Fruit fly (Drosophila melanogaster) whole organism, embryonic: ENCODE measurements around the gene Irk1.

ENCODE experiments used
- ATbp ChIP-seq: fragments of 200-800 bp; sonication (Bioruptor generic); optimal IDR thresholded peaks from 2 replicates; lab custom pipeline; 2017; ENCODE audit warnings: missing biosample characterization, mild to moderate bottlenecking, missing genetic modification characterization, missing genetic modification reagents
- Ada2b ChIP-seq: fragments of 200-800 bp; sonication (Bioruptor generic); IDR thresholded peaks from 2 replicates; pipeline ENCODE4 v1.3.6; 2022; ENCODE audit warnings: missing biosample characterization, missing genetic modification characterization
- Aef1 ChIP-seq: fragments of 200-800 bp; sonication (Bioruptor generic); IDR thresholded peaks from 3 replicates; pipeline ENCODE4 v1.3.6; 2022; ENCODE audit warnings: missing biosample characterization, missing genetic modification characterization
- Blimp-1 ChIP-seq: fragments of 200-800 bp; sonication (Bioruptor generic); optimal IDR thresholded peaks from 3 replicates; lab custom pipeline; 2018; ENCODE audit warnings: missing biosample characterization, missing genetic modification characterization, mild to moderate bottlenecking, moderate library complexity, missing genetic modification reagents
- CG11085 ChIP-seq: fragments of 200-800 bp; sonication (Bioruptor generic); IDR thresholded peaks from 2 replicates; pipeline ENCODE4 v1.3.6; 2022; ENCODE audit warnings: missing biosample characterization, missing genetic modification characterization
- CG11456 ChIP-seq: fragments of 200-800 bp; sonication (Bioruptor generic); IDR thresholded peaks from 3 replicates; pipeline ENCODE4 v1.3.6; 2022; ENCODE audit warnings: missing biosample characterization, missing genetic modification characterization
- CG11504 ChIP-seq: fragments of 200-800 bp; sonication (Bioruptor generic); optimal IDR thresholded peaks from 3 replicates; lab custom pipeline; 2019; ENCODE audit warnings: missing biosample characterization, mild to moderate bottlenecking, missing genetic modification characterization, moderate library complexity
- CG12942 ChIP-seq: fragments of 200-800 bp; sonication (Bioruptor generic); optimal IDR thresholded peaks from 3 replicates; lab custom pipeline; 2016; ENCODE audit warnings: missing biosample characterization, missing genetic modification characterization
- CG14667 ChIP-seq: fragments of 200-800 bp; sonication (Bioruptor generic); IDR thresholded peaks from 2 replicates; pipeline ENCODE4 v1.3.6; 2022; ENCODE audit warnings: missing biosample characterization, missing genetic modification characterization
- CG17912 ChIP-seq: fragments of 200-800 bp; sonication (Bioruptor generic); optimal IDR thresholded peaks from 2 replicates; lab custom pipeline; 2018; ENCODE audit warnings: missing biosample characterization, mild to moderate bottlenecking, missing genetic modification characterization
- CG18764 ChIP-seq: fragments of 200-800 bp; sonication (Bioruptor generic); optimal IDR thresholded peaks from 3 replicates; lab custom pipeline; 2016; ENCODE audit warnings: missing biosample characterization, missing genetic modification characterization
- CG2129 ChIP-seq: fragments of 200-800 bp; sonication (Bioruptor generic); IDR thresholded peaks from 2 replicates; pipeline ENCODE4 v1.3.6; 2022; ENCODE audit warnings: missing biosample characterization, missing genetic modification characterization; ENCODE audit not compliant: partially characterized antibody
- CG4404 ChIP-seq: fragments of 200-800 bp; sonication (Bioruptor generic); IDR thresholded peaks from 2 replicates; pipeline ENCODE4 v1.3.6; 2022; ENCODE audit warnings: missing biosample characterization, missing genetic modification characterization
- CG5953 ChIP-seq: fragments of 200-800 bp; sonication (Bioruptor generic); IDR thresholded peaks from 2 replicates; pipeline ENCODE4 v1.3.6; 2022; ENCODE audit warnings: missing biosample characterization, missing genetic modification characterization
- CG7271 ChIP-seq: fragments of 200-800 bp; sonication (Bioruptor generic); optimal IDR thresholded peaks from 2 replicates; lab custom pipeline; 2018; ENCODE audit warnings: missing biosample characterization, mild to moderate bottlenecking, missing genetic modification characterization, moderate library complexity
- CG9437 ChIP-seq: fragments of 200-800 bp; sonication (Bioruptor generic); optimal IDR thresholded peaks from 2 replicates; lab custom pipeline; 2018; ENCODE audit warnings: missing biosample characterization, mild to moderate bottlenecking, missing genetic modification characterization
- Dad ChIP-seq: fragments of 200-800 bp; sonication (Bioruptor generic); optimal IDR thresholded peaks from 3 replicates; lab custom pipeline; 2016; ENCODE audit warnings: missing biosample characterization, missing genetic modification characterization
- Doc2 ChIP-seq: fragments of 200-800 bp; sonication (Bioruptor generic); IDR thresholded peaks from 2 replicates; pipeline ENCODE4 v1.3.6; 2022; ENCODE audit warnings: missing biosample characterization, missing genetic modification characterization
- Lim3 ChIP-seq: fragments of 200-800 bp; sonication (Bioruptor generic); IDR thresholded peaks from 2 replicates; pipeline ENCODE4 v1.3.6; 2022; ENCODE audit warnings: missing biosample characterization, missing genetic modification characterization
- Oaz ChIP-seq: fragments of 200-800 bp; sonication (Bioruptor generic); IDR thresholded peaks from 2 replicates; pipeline ENCODE4 v1.3.6; 2022; ENCODE audit warnings: missing biosample characterization, missing genetic modification characterization
- Optix ChIP-seq: fragments of 200-800 bp; sonication (Bioruptor generic); IDR thresholded peaks from 3 replicates; pipeline ENCODE4 v1.3.6; 2022; ENCODE audit warnings: missing biosample characterization, missing genetic modification characterization
- Pdp1 ChIP-seq, 2 experiments: fragments of 200-800 bp; sonication (Bioruptor generic); optimal IDR thresholded peaks; 3 replicates each; lab custom pipeline; 2016; ENCODE audit warnings: missing biosample characterization in 2 of 2, missing genetic modification characterization in 2 of 2, mild to moderate bottlenecking in 1 of 2, moderate library complexity in 1 of 2
- Sox100B ChIP-seq: fragments of 200-800 bp; sonication (Bioruptor generic); optimal IDR thresholded peaks from 3 replicates; lab custom pipeline; 2018; ENCODE audit warnings: missing biosample characterization, mild to moderate bottlenecking, missing genetic modification characterization
- Stat92E ChIP-seq, 3 experiments: fragments of >200 bp in 2 of 3; fragments of 200-800 bp in 1 of 3; sonication (Bioruptor generic) in 1 of 3; optimal IDR thresholded peaks; 2 replicates each; lab custom pipeline; 2017 to 2019; ENCODE audit warnings: missing biosample characterization in 3 of 3, missing genetic modification characterization in 3 of 3, mild to moderate bottlenecking in 1 of 3, moderate library complexity in 1 of 3
- Trl ChIP-seq, 3 experiments: fragments of >200 bp in 2 of 3; fragments of 200-800 bp in 1 of 3; sonication (Bioruptor generic) in 1 of 3; optimal IDR thresholded peaks; 2 replicates in 1 of 3; 3 replicates in 2 of 3; lab custom pipeline; 2016 to 2017; ENCODE audit warnings: missing biosample characterization in 1 of 3, missing genetic modification characterization in 1 of 3
- ac ChIP-seq: fragments of 200-800 bp; sonication (Bioruptor generic); optimal IDR thresholded peaks from 3 replicates; lab custom pipeline; 2017; ENCODE audit warnings: missing biosample characterization, mild to moderate bottlenecking, missing genetic modification characterization
- ato ChIP-seq: fragments of 200-800 bp; sonication (Bioruptor generic); IDR thresholded peaks from 2 replicates; pipeline ENCODE4 v1.3.6; 2022; ENCODE audit warnings: missing biosample characterization, missing genetic modification characterization; ENCODE audit not compliant: partially characterized antibody
- az2 ChIP-seq: fragments of 200-800 bp; sonication (Bioruptor generic); optimal IDR thresholded peaks from 3 replicates; lab custom pipeline; 2016; ENCODE audit warnings: missing biosample characterization, missing genetic modification characterization
- bowl ChIP-seq: fragments of 200-800 bp; sonication (Bioruptor generic); IDR thresholded peaks from 2 replicates; pipeline ENCODE4 v1.3.6; 2022; ENCODE audit warnings: missing biosample characterization, missing genetic modification characterization
- crol ChIP-seq: fragments of 200-800 bp; sonication (Bioruptor generic); IDR thresholded peaks from 2 replicates; pipeline ENCODE4 v1.3.6; 2022; ENCODE audit warnings: missing biosample characterization, missing genetic modification characterization
- dmrt11E ChIP-seq: fragments of 200-800 bp; sonication (Bioruptor generic); optimal IDR thresholded peaks from 3 replicates; lab custom pipeline; 2018; ENCODE audit warnings: missing biosample characterization, mild to moderate bottlenecking, missing genetic modification characterization, moderate library complexity
- dysf ChIP-seq: fragments of 200-800 bp; sonication (Bioruptor generic); IDR thresholded peaks from 3 replicates; pipeline ENCODE4 v1.3.6; 2022; ENCODE audit warnings: missing biosample characterization, missing genetic modification characterization
- emc ChIP-seq: fragments of 200-800 bp; sonication (Bioruptor generic); optimal IDR thresholded peaks from 2 replicates; lab custom pipeline; 2016; ENCODE audit warnings: missing biosample characterization, missing genetic modification characterization
- ewg ChIP-seq: fragments of 200-800 bp; sonication (Bioruptor generic); optimal IDR thresholded peaks from 3 replicates; lab custom pipeline; 2017; ENCODE audit warnings: mild to moderate bottlenecking, missing biosample characterization, missing genetic modification reagents, missing genetic modification characterization
- exex ChIP-seq: fragments of 200-800 bp; sonication (Bioruptor generic); optimal IDR thresholded peaks from 4 replicates; lab custom pipeline; 2018; ENCODE audit warnings: missing biosample characterization, mild to moderate bottlenecking, missing genetic modification characterization, moderate library complexity
- fd3F ChIP-seq: fragments of 200-800 bp; sonication (Bioruptor generic); optimal IDR thresholded peaks from 2 replicates; lab custom pipeline; 2018; ENCODE audit warnings: missing biosample characterization, mild to moderate bottlenecking, missing genetic modification characterization, moderate library complexity
- lov ChIP-seq, 2 experiments: fragments of 200-800 bp in 1 of 2; fragments of >200 bp in 1 of 2; sonication (Bioruptor generic) in 1 of 2; IDR thresholded peaks in 1 of 2; optimal IDR thresholded peaks in 1 of 2; 2 replicates in 1 of 2; 3 replicates in 1 of 2; pipeline versions ENCODE4 v1.3.6 to Lab custom; 2017 to 2022; ENCODE audit warnings: missing biosample characterization in 1 of 2, missing genetic modification characterization in 1 of 2
- odd ChIP-seq: fragments of 200-800 bp; sonication (Bioruptor generic); optimal IDR thresholded peaks from 2 replicates; lab custom pipeline; 2017; ENCODE audit warnings: missing biosample characterization, mild to moderate bottlenecking, missing genetic modification characterization
- peb ChIP-seq: fragments of 200-800 bp; sonication (Bioruptor generic); IDR thresholded peaks from 2 replicates; pipeline ENCODE4 v1.3.6; 2022; ENCODE audit warnings: missing biosample characterization, missing genetic modification characterization
- psq ChIP-seq: fragments of 200-800 bp; sonication (Bioruptor generic); optimal IDR thresholded peaks from 2 replicates; lab custom pipeline; 2017; ENCODE audit warnings: missing biosample characterization, missing genetic modification characterization
- shn ChIP-seq: fragments of 200-800 bp; sonication (Bioruptor generic); optimal IDR thresholded peaks from 3 replicates; lab custom pipeline; 2016; ENCODE audit warnings: missing biosample characterization, missing genetic modification characterization
- sug ChIP-seq: fragments of 200-800 bp; optimal IDR thresholded peaks from 2 replicates; lab custom pipeline; 2019; ENCODE audit warnings: missing biosample characterization, mild to moderate bottlenecking, missing genetic modification characterization, moderate library complexity
- tgo ChIP-seq: fragments of 200-800 bp; sonication (Bioruptor generic); IDR thresholded peaks from 3 replicates; pipeline ENCODE4 v1.3.6; 2022; ENCODE audit warnings: missing biosample characterization, missing genetic modification characterization
- tup ChIP-seq: fragments of 200-800 bp; sonication (Bioruptor generic); optimal IDR thresholded peaks from 2 replicates; lab custom pipeline; 2016; ENCODE audit warnings: missing biosample characterization, mild to moderate bottlenecking, missing genetic modification characterization, moderate library complexity
- unc-4 ChIP-seq: fragments of 200-800 bp; sonication (Bioruptor generic); IDR thresholded peaks from 2 replicates; pipeline ENCODE4 v1.3.6; 2022; ENCODE audit warnings: missing biosample characterization, missing genetic modification characterization; ENCODE audit not compliant: partially characterized antibody
- usp ChIP-seq: fragments of >200 bp; optimal IDR thresholded peaks from 2 replicates; lab custom pipeline; 2017; ENCODE audit warnings: missing biosample characterization, missing genetic modification characterization

Irk1 gene

dm6 chr3R:23189958-23190900, 22.1 kb downstream of the Irk1 start (continued):
- TF ChIP-seq dmrt11E (tag; lab: Kevin White, UChicago) (peak; percentile 30), Dad (peak; percentile 49), Oaz (GFP tag; lab: Robert Waterston, UW) (peak; percentile 65), fd3F (GFP tag; lab: Kevin White, UChicago) (peak; percentile 77), Doc2 (GFP tag; lab: Robert Waterston, UW) (no peak), CG12942 (peak; percentile 13), sug (tag; lab: Kevin White, UChicago) (peak; percentile 83), Aef1 (peak; percentile 76), usp (no peak), ac (GFP tag; lab: Kevin White, UChicago) (no peak), Sox100B (GFP tag; lab: Kevin White, UChicago) (peak; percentile 64), CG11504 (peak; percentile 84), Optix (GFP tag; lab: Robert Waterston, UW) (0 out of 3 replicates have a peak, but pooled peaks have one; percentile 30), CG7271 (tag; lab: Kevin White, UChicago) (no peak), Stat92E (GFP tag; optimal IDR thresholded peaks at IDR 0.05; lab: Kevin White, UChicago) (no peak), dysf (peak; percentile 81), ewg (GFP tag; lab: Kevin White, UChicago) (peak; percentile 59), az2 (GFP tag; lab: Kevin White, UChicago) (peak; percentile 74), exex (tag; lab: Kevin White, UChicago) (peak; percentile 43), tgo (peak; percentile 73), CG18764 (peak; percentile 30), ATbp (GFP tag; lab: Kevin White, UChicago) (peak; percentile 57), Trl (optimal IDR thresholded peaks at IDR 0.05; lab: Kevin White, UChicago) (peak; percentile 53 to 93), Trl (GFP tag; optimal IDR thresholded peaks at IDR 0.05; lab: Kevin White, UChicago) (peak; percentile 50), emc (peak; percentile 49), CG9437 (GFP tag; lab: Kevin White, UChicago) (peak; percentile 91), peb (GFP tag; lab: Robert Waterston, UW) (0 out of 2 replicates have a peak, but pooled peaks have one; percentile 59), CG14667 (GFP tag; lab: Robert Waterston, UW) (peak; percentile 60), unc-4 (no peak), Lim3 (GFP tag; lab: Robert Waterston, UW) (no peak), psq (GFP tag; lab: Kevin White, UChicago) (no peak), ato (GFP tag; lab: Robert Waterston, UW) (no peak), bowl (GFP tag; lab: Robert Waterston, UW) (peak; percentile 50; the same call in 1 of the 2 replicates), tup (GFP tag; lab: Kevin White, UChicago) (peak; percentile 21), CG2129 (GFP tag; lab: Robert Waterston, UW) (no peak), CG5953 (GFP tag; lab: Robert Waterston, UW) (peak; percentile 43; the same call in 1 of the 2 replicates), Ada2b (peak; percentile 70), crol (GFP tag; lab: Robert Waterston, UW) (peak; percentile 63), Pdp1 (GFP tag; optimal IDR thresholded peaks at IDR 0.05; lab: Kevin White, UChicago) (peak; percentile 60 to 78), lov (optimal IDR thresholded peaks at IDR 0.05; lab: Kevin White, UChicago) (no peak), lov (GFP tag; IDR thresholded peaks at IDR 0.05; lab: Robert Waterston, UW) (peak; percentile 71; the same call in 1 of the 3 replicates), CG11456 (GFP tag; lab: Robert Waterston, UW) (peak; percentile 84), CG11085 (GFP tag; lab: Robert Waterston, UW) (peak; percentile 52; the same call in 1 of the 2 replicates), shn (GFP tag; lab: Kevin White, UChicago) (peak; percentile 64), CG17912 (GFP tag; lab: Kevin White, UChicago) (no peak), Blimp-1 (peak; percentile 73), CG4404 (GFP tag; lab: Robert Waterston, UW) (peak; percentile 49; the same call in 1 of the 2 replicates), odd (GFP tag; lab: Kevin White, UChicago) (peak; percentile 61)
